Fruit fly (Drosophila melanogaster) whole organism, embryonic: ENCODE measurements around the gene nonC.

Experiments used
- Aef1 ChIP-seq: fragments of 200-800 bp; sonication (Bioruptor generic); IDR thresholded peaks from 3 replicates; pipeline ENCODE4 v1.3.6; 2022; ENCODE audit warnings: missing biosample characterization, missing genetic modification characterization
- CG10543 ChIP-seq: fragments of 200-800 bp; sonication (Bioruptor generic); optimal IDR thresholded peaks from 3 replicates; lab custom pipeline; 2017; ENCODE audit warnings: missing biosample characterization, mild to moderate bottlenecking, missing genetic modification characterization, moderate library complexity
- CG10654 ChIP-seq: fragments of 200-800 bp; sonication (Bioruptor generic); optimal IDR thresholded peaks from 2 replicates; lab custom pipeline; 2016; ENCODE audit warnings: missing biosample characterization, missing genetic modification characterization
- CG10959 ChIP-seq: fragments of 200-800 bp; sonication (Bioruptor generic); IDR thresholded peaks from 2 replicates; pipeline ENCODE4 v1.3.6; 2022; ENCODE audit warnings: missing biosample characterization, missing genetic modification characterization
- CG11695 ChIP-seq: fragments of 200-800 bp; sonication (Bioruptor generic); IDR thresholded peaks from 3 replicates; pipeline ENCODE4 v1.3.6; 2022; ENCODE audit warnings: missing biosample characterization, missing genetic modification characterization
- CG14965 ChIP-seq: fragments of 200-800 bp; sonication (Bioruptor generic); optimal IDR thresholded peaks from 2 replicates; lab custom pipeline; 2016; ENCODE audit warnings: missing biosample characterization, missing genetic modification characterization, borderline replicate concordance
- CG17385 ChIP-seq: fragments of 200-800 bp; sonication (Bioruptor generic); optimal IDR thresholded peaks from 3 replicates; lab custom pipeline; 2018; ENCODE audit warnings: missing biosample characterization, mild to moderate bottlenecking, missing genetic modification characterization
- CG17829 ChIP-seq: fragments of 200-800 bp; optimal IDR thresholded peaks from 2 replicates; lab custom pipeline; 2019; ENCODE audit warnings: missing biosample characterization, mild to moderate bottlenecking, missing genetic modification characterization, moderate library complexity
- CG2678 ChIP-seq: fragments of 200-800 bp; sonication (Bioruptor generic); optimal IDR thresholded peaks from 3 replicates; lab custom pipeline; 2019; ENCODE audit warnings: missing biosample characterization, mild to moderate bottlenecking, missing genetic modification characterization, moderate library complexity
- CG31388 ChIP-seq: fragments of 200-800 bp; sonication (Bioruptor generic); optimal IDR thresholded peaks from 2 replicates; lab custom pipeline; 2016; ENCODE audit warnings: missing biosample characterization, missing genetic modification characterization
- CG33213 ChIP-seq: fragments of 200-800 bp; sonication (Bioruptor generic); optimal IDR thresholded peaks from 3 replicates; lab custom pipeline; 2016; ENCODE audit warnings: missing biosample characterization, missing genetic modification characterization
- CG34422 ChIP-seq: fragments of 200-800 bp; sonication (Bioruptor generic); IDR thresholded peaks from 3 replicates; pipeline ENCODE4 v1.3.6; 2022; ENCODE audit warnings: missing biosample characterization, missing genetic modification characterization
- CG4617 ChIP-seq: fragments of 200-800 bp; sonication (Bioruptor generic); optimal IDR thresholded peaks from 3 replicates; lab custom pipeline; 2016; ENCODE audit warnings: missing biosample characterization, missing genetic modification characterization, borderline replicate concordance
- CG4730 ChIP-seq: fragments of 200-800 bp; sonication (Bioruptor generic); IDR thresholded peaks from 2 replicates; pipeline ENCODE4 v1.3.6; 2022; ENCODE audit warnings: missing biosample characterization, missing genetic modification characterization
- CG5953 ChIP-seq: fragments of 200-800 bp; sonication (Bioruptor generic); IDR thresholded peaks from 2 replicates; pipeline ENCODE4 v1.3.6; 2022; ENCODE audit warnings: missing biosample characterization, missing genetic modification characterization
- CG6272 ChIP-seq: fragments of 200-800 bp; sonication (Bioruptor generic); IDR thresholded peaks from 2 replicates; pipeline ENCODE4 v1.3.6; 2022; ENCODE audit warnings: missing biosample characterization, missing genetic modification characterization
- CG9727 ChIP-seq: fragments of 200-800 bp; sonication (Bioruptor generic); optimal IDR thresholded peaks from 3 replicates; lab custom pipeline; 2017; ENCODE audit warnings: missing biosample characterization, mild to moderate bottlenecking, missing genetic modification characterization
- CTCF ChIP-seq: fragments of 200-800 bp; sonication (Bioruptor generic); optimal IDR thresholded peaks from 2 replicates; lab custom pipeline; 2017; ENCODE audit warnings: missing biosample characterization, mild to moderate bottlenecking, missing genetic modification characterization, moderate library complexity
- Camta ChIP-seq: fragments of 200-800 bp; sonication (Bioruptor generic); optimal IDR thresholded peaks from 2 replicates; lab custom pipeline; 2016; ENCODE audit warnings: missing biosample characterization, missing genetic modification characterization
- CrebB ChIP-seq: fragments of 200-800 bp; sonication (Bioruptor generic); optimal IDR thresholded peaks from 3 replicates; lab custom pipeline; 2018; ENCODE audit warnings: missing biosample characterization, mild to moderate bottlenecking, missing genetic modification characterization
- D19A ChIP-seq: fragments of 200-800 bp; optimal IDR thresholded peaks from 3 replicates; lab custom pipeline; 2019; ENCODE audit warnings: missing biosample characterization, mild to moderate bottlenecking, missing genetic modification characterization, moderate library complexity
- Dbx ChIP-seq: fragments of 200-800 bp; sonication (Bioruptor generic); IDR thresholded peaks from 3 replicates; pipeline ENCODE4 v1.3.6; 2022; ENCODE audit warnings: missing biosample characterization, missing genetic modification characterization
- Dref ChIP-seq: fragments of 200-800 bp; sonication (Bioruptor generic); IDR thresholded peaks from 2 replicates; pipeline ENCODE4 v1.3.6; 2022; ENCODE audit warnings: missing biosample characterization, missing genetic modification characterization
- Gsc ChIP-seq: fragments of 200-800 bp; sonication (Bioruptor generic); IDR thresholded peaks from 2 replicates; pipeline ENCODE4 v1.3.6; 2022; ENCODE audit warnings: missing biosample characterization, missing genetic modification characterization
- HLH3B ChIP-seq: fragments of 200-800 bp; sonication (Bioruptor generic); IDR thresholded peaks from 2 replicates; pipeline ENCODE4 v1.3.6; 2022; ENCODE audit warnings: missing biosample characterization, missing genetic modification characterization
- Hmr ChIP-seq: fragments of 200-800 bp; sonication (Bioruptor generic); optimal IDR thresholded peaks from 3 replicates; lab custom pipeline; 2017; ENCODE audit warnings: mild to moderate bottlenecking, missing biosample characterization, missing genetic modification reagents, missing genetic modification characterization
- Hr51 ChIP-seq, 2 experiments: fragments of 200-800 bp; sonication (Bioruptor generic); optimal IDR thresholded peaks; 2 replicates in 1 of 2; 3 replicates in 1 of 2; lab custom pipeline; 2016 to 2018; ENCODE audit warnings: missing biosample characterization in 2 of 2, missing genetic modification characterization in 2 of 2, mild to moderate bottlenecking in 1 of 2, moderate library complexity in 1 of 2
- Jarid2 ChIP-seq: fragments of 200-800 bp; sonication (Bioruptor generic); optimal IDR thresholded peaks from 3 replicates; lab custom pipeline; 2017; ENCODE audit warnings: mild to moderate bottlenecking, missing biosample characterization, missing genetic modification reagents, missing genetic modification characterization
- MESR4 ChIP-seq: fragments of 200-800 bp; sonication (Bioruptor generic); optimal IDR thresholded peaks from 2 replicates; lab custom pipeline; 2018; ENCODE audit warnings: missing biosample characterization, mild to moderate bottlenecking, missing genetic modification characterization, moderate library complexity
- Optix ChIP-seq: fragments of 200-800 bp; sonication (Bioruptor generic); IDR thresholded peaks from 3 replicates; pipeline ENCODE4 v1.3.6; 2022; ENCODE audit warnings: missing biosample characterization, missing genetic modification characterization
- Stat92E ChIP-seq, 3 experiments: fragments of >200 bp in 2 of 3; fragments of 200-800 bp in 1 of 3; sonication (Bioruptor generic) in 1 of 3; optimal IDR thresholded peaks; 2 replicates each; lab custom pipeline; 2017 to 2019; ENCODE audit warnings: missing biosample characterization in 3 of 3, missing genetic modification characterization in 3 of 3, mild to moderate bottlenecking in 1 of 3, moderate library complexity in 1 of 3
- Trl ChIP-seq, 3 experiments: fragments of >200 bp in 2 of 3; fragments of 200-800 bp in 1 of 3; sonication (Bioruptor generic) in 1 of 3; optimal IDR thresholded peaks; 2 replicates in 1 of 3; 3 replicates in 2 of 3; lab custom pipeline; 2016 to 2017; ENCODE audit warnings: missing biosample characterization in 1 of 3, missing genetic modification characterization in 1 of 3
- chinmo ChIP-seq: fragments of 200-800 bp; sonication (Bioruptor generic); IDR thresholded peaks from 4 replicates; pipeline ENCODE4 v1.3.6; 2022; ENCODE audit warnings: missing biosample characterization, missing genetic modification characterization; ENCODE audit not compliant: partially characterized antibody
- chm ChIP-seq: fragments of 200-800 bp; sonication (Bioruptor generic); IDR thresholded peaks from 2 replicates; pipeline ENCODE4 v1.3.6; 2022; ENCODE audit warnings: missing biosample characterization, missing genetic modification characterization
- ci ChIP-seq: fragments of 200-800 bp; sonication (Bioruptor generic); IDR thresholded peaks from 3 replicates; pipeline ENCODE4 v1.3.6; 2022; ENCODE audit warnings: missing biosample characterization, missing genetic modification characterization
- corto ChIP-seq: fragments of 200-800 bp; sonication (Bioruptor generic); optimal IDR thresholded peaks from 2 replicates; lab custom pipeline; 2016; ENCODE audit warnings: missing biosample characterization, mild to moderate bottlenecking, missing genetic modification characterization, moderate library complexity
- crol ChIP-seq: fragments of 200-800 bp; sonication (Bioruptor generic); IDR thresholded peaks from 2 replicates; pipeline ENCODE4 v1.3.6; 2022; ENCODE audit warnings: missing biosample characterization, missing genetic modification characterization
- dan ChIP-seq: fragments of 200-800 bp; sonication (Bioruptor generic); IDR thresholded peaks from 2 replicates; pipeline ENCODE4 v1.3.6; 2022; ENCODE audit warnings: missing biosample characterization, missing genetic modification characterization
- ems ChIP-seq: fragments of 200-800 bp; sonication (Bioruptor generic); optimal IDR thresholded peaks from 3 replicates; lab custom pipeline; 2016; ENCODE audit warnings: missing biosample characterization, missing genetic modification characterization
- ftz-f1 ChIP-seq: fragments of 200-800 bp; sonication (Bioruptor generic); optimal IDR thresholded peaks from 2 replicates; lab custom pipeline; 2016; ENCODE audit warnings: missing biosample characterization, missing genetic modification characterization
- jigr1 ChIP-seq: fragments of 200-800 bp; sonication (Bioruptor generic); IDR thresholded peaks from 3 replicates; pipeline ENCODE4 v1.3.6; 2022; ENCODE audit warnings: missing biosample characterization, missing genetic modification characterization
- jing ChIP-seq: fragments of 200-800 bp; sonication (Bioruptor generic); optimal IDR thresholded peaks from 2 replicates; lab custom pipeline; 2018; ENCODE audit warnings: missing biosample characterization, mild to moderate bottlenecking, missing genetic modification characterization
- knrl ChIP-seq: fragments of 200-800 bp; sonication (Bioruptor generic); IDR thresholded peaks from 3 replicates; pipeline ENCODE4 v1.3.6; 2022; ENCODE audit warnings: missing biosample characterization, missing genetic modification characterization; ENCODE audit not compliant: partially characterized antibody
- nerfin-2 ChIP-seq: fragments of 200-800 bp; sonication (Bioruptor generic); IDR thresholded peaks from 2 replicates; pipeline ENCODE4 v1.3.6; 2022; ENCODE audit warnings: missing biosample characterization, missing genetic modification characterization; ENCODE audit not compliant: partially characterized antibody
- pan ChIP-seq, 4 experiments: fragments of >200 bp in 3 of 4; fragments of 200-800 bp in 1 of 4; sonication (Bioruptor generic) in 1 of 4; optimal IDR thresholded peaks in 3 of 4; IDR thresholded peaks in 1 of 4; 2 replicates each; pipeline versions ENCODE4 v1.3.6 to Lab custom; 2017 to 2022; ENCODE audit warnings: missing biosample characterization in 2 of 4, missing genetic modification characterization in 2 of 4, mixed read lengths in 1 of 4
- sens-2 ChIP-seq: fragments of 200-800 bp; sonication (Bioruptor generic); IDR thresholded peaks from 2 replicates; pipeline ENCODE4 v1.3.6; 2022; ENCODE audit warnings: missing biosample characterization, missing genetic modification characterization
- sima ChIP-seq: fragments of 200-800 bp; sonication (Bioruptor generic); optimal IDR thresholded peaks from 2 replicates; lab custom pipeline; 2016; ENCODE audit warnings: missing biosample characterization, missing genetic modification characterization
- wdn ChIP-seq: fragments of 200-800 bp; sonication (Bioruptor generic); IDR thresholded peaks from 2 replicates; pipeline ENCODE4 v1.3.6; 2022; ENCODE audit warnings: missing biosample characterization, missing genetic modification characterization

nonC gene

DNA sequence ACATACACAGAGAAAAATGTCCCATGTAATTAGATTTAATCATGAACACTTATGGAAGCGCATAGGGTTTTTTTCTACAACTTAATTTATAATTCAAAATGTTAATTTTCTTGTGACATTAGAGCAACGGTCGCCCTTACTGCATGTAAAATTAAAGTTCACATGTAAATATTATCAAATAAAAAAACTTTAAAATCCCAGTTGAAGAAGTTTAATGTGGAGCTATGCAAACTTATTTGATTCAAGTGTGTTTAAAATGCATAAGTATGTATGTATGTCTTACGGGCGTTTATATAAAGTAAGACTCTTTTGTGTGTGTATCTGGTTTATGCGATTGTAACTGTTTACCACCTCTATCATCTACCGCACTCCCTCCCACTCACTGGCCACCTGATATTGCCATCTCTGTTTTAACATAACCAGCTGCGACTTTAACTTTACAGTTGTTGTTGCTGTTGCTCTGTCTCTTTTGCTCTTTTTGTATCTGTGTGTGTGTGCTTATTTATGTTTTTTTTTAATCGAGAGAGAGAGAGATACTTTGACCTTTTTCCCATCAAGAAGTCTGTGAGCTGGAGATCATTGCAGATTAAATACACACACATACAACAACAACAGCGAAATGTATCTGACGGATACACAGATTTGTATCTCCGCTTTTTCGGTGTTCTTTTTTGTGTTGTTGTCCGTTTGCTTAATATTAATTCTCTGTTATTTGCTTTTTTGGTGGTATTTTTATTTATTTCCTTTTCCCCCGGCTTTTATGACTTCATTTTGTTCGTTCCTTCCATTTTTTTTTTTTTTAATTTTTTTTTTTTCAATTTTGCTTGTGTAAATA lies 31.3 kb downstream of the nonC start (continued):
- peak; percentile 71 for TF ChIP-seq CrebB (tag; lab: Kevin White, UChicago)
- no peak for TF ChIP-seq Stat92E (GFP tag; optimal IDR thresholded peaks at IDR 0.05; lab: Kevin White, UChicago)
- peak; percentile 40 for TF ChIP-seq Jarid2 (GFP tag; lab: Kevin White, UChicago)
- TF ChIP-seq CG17829 (tag; lab: Kevin White, UChicago), result peak; percentile 83
- peak; percentile 60 for TF ChIP-seq CG33213 (GFP tag; lab: Kevin White, UChicago)
- TF ChIP-seq knrl (GFP tag; lab: Robert Waterston, UW), result no peak
- TF ChIP-seq CG9727 (GFP tag; lab: Kevin White, UChicago), result peak; percentile 69
- TF ChIP-seq dan (GFP tag; lab: Robert Waterston, UW), result no peak
- peak; percentile 59 for TF ChIP-seq sima (GFP tag; lab: Kevin White, UChicago)
- 0 out of 3 replicates have a peak, but pooled peaks have one; percentile 27 for TF ChIP-seq jigr1
- no peak for TF ChIP-seq nerfin-2 (GFP tag; lab: Robert Waterston, UW)
- no peak for TF ChIP-seq Gsc (GFP tag; lab: Robert Waterston, UW)
- TF ChIP-seq pan (optimal IDR thresholded peaks at IDR 0.05; lab: Kevin White, UChicago), result no peak
- peak in 1 of 2 experiments; percentile 61 for TF ChIP-seq pan (GFP tag; optimal IDR thresholded peaks at IDR 0.05 in 1 of 2, IDR thresholded peaks at IDR 0.05 in 1 of 2)
- TF ChIP-seq ems, result peak; percentile 44
- peak; percentile 52 for TF ChIP-seq CTCF (GFP tag; lab: Kevin White, UChicago)
- no peak for TF ChIP-seq Optix (GFP tag; lab: Robert Waterston, UW)
- peak; percentile 82 to 97 for TF ChIP-seq Hr51 (GFP tag; optimal IDR thresholded peaks at IDR 0.05; lab: Kevin White, UChicago)
- peak; percentile 50; the same call in 1 of the 2 replicates for TF ChIP-seq CG5953 (GFP tag; lab: Robert Waterston, UW)
- peak; percentile 94 for TF ChIP-seq CG2678 (tag; lab: Kevin White, UChicago)
- TF ChIP-seq ftz-f1 (GFP tag; lab: Kevin White, UChicago), result peak; percentile 2
- TF ChIP-seq CG10654 (GFP tag; lab: Kevin White, UChicago), result peak; percentile 29
- TF ChIP-seq corto (GFP tag; lab: Kevin White, UChicago), result peak; percentile 68
- peak; percentile 89 for TF ChIP-seq jing (GFP tag; lab: Kevin White, UChicago)
- peak; percentile 88 for TF ChIP-seq CG11695
- no peak for TF ChIP-seq sens-2 (GFP tag; lab: Robert Waterston, UW)
- peak; percentile 62 for TF ChIP-seq Aef1 (GFP tag; lab: Robert Waterston, UW)
- peak; percentile 69 for TF ChIP-seq D19A (tag; lab: Kevin White, UChicago)
- peak; percentile 84 for TF ChIP-seq Camta (GFP tag; lab: Kevin White, UChicago)
- TF ChIP-seq Dref (GFP tag; lab: Robert Waterston, UW), result no peak
- TF ChIP-seq chinmo (GFP tag; lab: Robert Waterston, UW), result peak; percentile 63; the same call in 2 of the 4 replicates
- peak in 1 of 2 experiments; percentile 36 for TF ChIP-seq Trl (optimal IDR thresholded peaks at IDR 0.05; lab: Kevin White, UChicago)
- TF ChIP-seq Trl (GFP tag; optimal IDR thresholded peaks at IDR 0.05; lab: Kevin White, UChicago), result peak; percentile 77
- peak; percentile 63 for TF ChIP-seq wdn (GFP tag; lab: Robert Waterston, UW)
- peak; percentile 60; the same call in 1 of the 2 replicates for TF ChIP-seq chm (GFP tag; lab: Robert Waterston, UW)
- TF ChIP-seq HLH3B, result peak; percentile 74
- 0 out of 3 replicates have a peak, but pooled peaks have one; percentile 55 for TF ChIP-seq CG34422 (GFP tag; lab: Robert Waterston, UW)
- TF ChIP-seq ci (GFP tag; lab: Robert Waterston, UW), result peak; percentile 80
- TF ChIP-seq CG17385, result peak; percentile 72
- 0 out of 2 replicates have a peak, but pooled peaks have one; percentile 14 for TF ChIP-seq CG6272
- peak; percentile 48; the same call in 1 of the 2 replicates for TF ChIP-seq CG4730 (GFP tag; lab: Robert Waterston, UW)
- no peak for TF ChIP-seq CG10959 (GFP tag; lab: Robert Waterston, UW)
- TF ChIP-seq CG31388, result no peak
- TF ChIP-seq CG10543 (GFP tag; lab: Kevin White, UChicago), result peak; percentile 81
- TF ChIP-seq Dbx, result no peak
- no peak for TF ChIP-seq crol (GFP tag; lab: Robert Waterston, UW)
- peak; percentile 91 for TF ChIP-seq Hmr
- TF ChIP-seq MESR4 (GFP tag; lab: Kevin White, UChicago), result peak; percentile 15
- TF ChIP-seq CG4617 (GFP tag; lab: Kevin White, UChicago), result peak; percentile 9
- no peak for TF ChIP-seq CG14965 (GFP tag; lab: Kevin White, UChicago)
